Worm (Caenorhabditis elegans) whole organism, mixed stage, embryonic: ENCODE results near the gene T21C9.6.
A peak's percentile ranks its signal among the peaks of the same experiment; 100 is the strongest.

Experiments
- M03D4.4 ChIP-seq: sonication (generic microtip); optimal IDR thresholded peaks from 2 replicates; lab custom pipeline; 2017; ENCODE audit warnings: mild to moderate bottlenecking, missing genetic modification characterization, missing compliant biosample characterization
- bed-3 ChIP-seq: fragments of 200-800 bp; sonication (Bioruptor generic); optimal IDR thresholded peaks from 3 replicates; lab custom pipeline; 2018; ENCODE audit warnings: mild to moderate bottlenecking, missing genetic modification characterization, moderate library complexity, missing compliant biosample characterization
- ceh-43 ChIP-seq: fragments of 200-800 bp; sonication (Bioruptor generic); optimal IDR thresholded peaks from 2 replicates; lab custom pipeline; 2018; ENCODE audit warnings: mild to moderate bottlenecking, missing genetic modification characterization, moderate library complexity, missing compliant biosample characterization
- ceh-83 ChIP-seq: fragments of 200-800 bp; sonication (Bioruptor generic); optimal IDR thresholded peaks from 2 replicates; lab custom pipeline; 2018; ENCODE audit warnings: mild to moderate bottlenecking, missing genetic modification characterization, missing compliant biosample characterization
- ces-1 ChIP-seq: fragments of 150-350 bp; optimal IDR thresholded peaks from 2 replicates; lab custom pipeline; 2014; ENCODE audit warnings: missing biosample characterization, missing genetic modification reagents, missing genetic modification characterization
- cnd-1 ChIP-seq: fragments of 200-800 bp; sonication (Bioruptor generic); optimal IDR thresholded peaks from 2 replicates; lab custom pipeline; 2018; ENCODE audit warnings: mild to moderate bottlenecking, missing genetic modification characterization, missing compliant biosample characterization
- drap-1 ChIP-seq: fragments of 200-800 bp; sonication (Bioruptor generic); optimal IDR thresholded peaks from 3 replicates; lab custom pipeline; 2018; ENCODE audit warnings: mild to moderate bottlenecking, missing genetic modification characterization, missing compliant biosample characterization
- elt-1 ChIP-seq: sonication (generic microtip); optimal IDR thresholded peaks from 2 replicates; lab custom pipeline; 2017; ENCODE audit warnings: missing genetic modification characterization, mild to moderate bottlenecking, missing compliant biosample characterization, antibody characterized with exemption, moderate library complexity, borderline replicate concordance; ENCODE audit not compliant: insufficient read depth
- elt-3 ChIP-seq: fragments of 150-350 bp; optimal IDR thresholded peaks from 2 replicates; lab custom pipeline; 2014; ENCODE audit warnings: missing biosample characterization, missing genetic modification characterization
- flh-1 ChIP-seq: fragments of 200-800 bp; sonication (Bioruptor generic); optimal IDR thresholded peaks from 2 replicates; lab custom pipeline; 2018; ENCODE audit warnings: mild to moderate bottlenecking, missing genetic modification characterization, moderate library complexity, missing compliant biosample characterization
- ham-2 ChIP-seq: fragments of 200-800 bp; sonication (Bioruptor generic); optimal IDR thresholded peaks from 2 replicates; lab custom pipeline; 2018; ENCODE audit warnings: mild to moderate bottlenecking, missing genetic modification characterization, missing compliant biosample characterization
- hlh-1 ChIP-seq: fragments of 150-350 bp; optimal IDR thresholded peaks from 2 replicates; lab custom pipeline; 2014; ENCODE audit warnings: missing biosample characterization, missing genetic modification reagents, missing genetic modification characterization
- lin-13 ChIP-seq: fragments of 150-350 bp; optimal IDR thresholded peaks from 2 replicates; lab custom pipeline; 2014; ENCODE audit warnings: missing biosample characterization, missing genetic modification characterization
- lin-32 ChIP-seq: fragments of 200-800 bp; sonication (Bioruptor generic); optimal IDR thresholded peaks from 2 replicates; lab custom pipeline; 2018; ENCODE audit warnings: mild to moderate bottlenecking, missing genetic modification characterization, missing compliant biosample characterization
- lsy-2 ChIP-seq: fragments of 150-350 bp; optimal IDR thresholded peaks from 2 replicates; lab custom pipeline; 2014; ENCODE audit warnings: missing biosample characterization, missing genetic modification characterization
- mep-1 ChIP-seq: fragments of 150-350 bp; optimal IDR thresholded peaks from 2 replicates; lab custom pipeline; 2017; ENCODE audit warnings: missing biosample characterization, missing genetic modification reagents, missing genetic modification characterization, inconsistent platforms
- mls-2 ChIP-seq: sonication (generic microtip); optimal IDR thresholded peaks from 2 replicates; lab custom pipeline; 2016; ENCODE audit warnings: mild to moderate bottlenecking, missing genetic modification characterization, moderate library complexity, missing compliant biosample characterization
- nhr-12 ChIP-seq: fragments of 150-350 bp; optimal IDR thresholded peaks from 2 replicates; lab custom pipeline; 2014; ENCODE audit warnings: missing biosample characterization, missing genetic modification characterization
- nhr-2 ChIP-seq: fragments of 150-350 bp; optimal IDR thresholded peaks from 2 replicates; lab custom pipeline; 2014; ENCODE audit warnings: missing biosample characterization, missing genetic modification characterization
- nhr-237 ChIP-seq: fragments of 150-350 bp; optimal IDR thresholded peaks from 2 replicates; lab custom pipeline; 2014; ENCODE audit warnings: missing biosample characterization, missing genetic modification characterization
- nhr-28 ChIP-seq: fragments of 150-350 bp; optimal IDR thresholded peaks from 2 replicates; lab custom pipeline; 2014; ENCODE audit warnings: missing biosample characterization, missing genetic modification characterization
- nhr-76 ChIP-seq: sonication (generic microtip); optimal IDR thresholded peaks from 2 replicates; lab custom pipeline; 2017; ENCODE audit warnings: missing biosample characterization, missing genetic modification characterization
- pha-4 ChIP-seq: fragments of 150-350 bp; optimal IDR thresholded peaks from 2 replicates; lab custom pipeline; 2018; ENCODE audit warnings: missing biosample characterization, missing genetic modification reagents, missing genetic modification characterization
- sem-2 ChIP-seq: fragments of 200-800 bp; sonication (Bioruptor generic); optimal IDR thresholded peaks from 2 replicates; lab custom pipeline; 2018; ENCODE audit warnings: mild to moderate bottlenecking, missing genetic modification characterization, missing compliant biosample characterization
- snpc-4 ChIP-seq: fragments of 150-350 bp; optimal IDR thresholded peaks from 2 replicates; lab custom pipeline; 2014; ENCODE audit warnings: missing biosample characterization, missing genetic modification characterization
- sptf-1 ChIP-seq: sonication (generic microtip); optimal IDR thresholded peaks from 2 replicates; lab custom pipeline; 2017; ENCODE audit warnings: mild to moderate bottlenecking, missing genetic modification characterization, moderate library complexity, missing compliant biosample characterization
- tbx-8 ChIP-seq: fragments of 200-800 bp; sonication (Bioruptor generic); optimal IDR thresholded peaks from 2 replicates; lab custom pipeline; 2018; ENCODE audit warnings: mild to moderate bottlenecking, missing genetic modification characterization, moderate library complexity, missing compliant biosample characterization
- unc-120 ChIP-seq: sonication (generic microtip); optimal IDR thresholded peaks from 2 replicates; lab custom pipeline; 2017; ENCODE audit warnings: missing genetic modification characterization, missing compliant biosample characterization; ENCODE audit not compliant: poor library complexity, severe bottlenecking
- unc-39 ChIP-seq: fragments of 150-350 bp; optimal IDR thresholded peaks from 2 replicates; lab custom pipeline; 2014; ENCODE audit warnings: missing biosample characterization, missing genetic modification characterization
- zip-8 ChIP-seq: fragments of 150-350 bp; optimal IDR thresholded peaks from 2 replicates; lab custom pipeline; 2014; ENCODE audit warnings: missing biosample characterization, missing genetic modification characterization
- ztf-11 ChIP-seq: fragments of 150-350 bp; optimal IDR thresholded peaks from 2 replicates; lab custom pipeline; 2014; ENCODE audit warnings: missing biosample characterization, missing genetic modification characterization

Gene T21C9.6

ce11 chrV:10572614-10573013 lies 9.1 kb upstream of the T21C9.6 start, which contains the start of gene del-6:
TSS of gene del-6 (plus strand) at chrV:10572914.
- TF ChIP-seq zip-8 (no peak), sptf-1 (tag; lab: Kevin White, UChicago) (no peak), lsy-2 (no peak), elt-3 (tag; lab: Kevin White, UChicago) (no peak), hlh-1 (tag; lab: Kevin White, UChicago) (no peak), ceh-83 (no peak), ham-2 (GFP tag; lab: Kevin White, UChicago) (no peak), tbx-8 (GFP tag; lab: Kevin White, UChicago) (no peak), mls-2 (tag; lab: Kevin White, UChicago) (no peak), nhr-237 (tag; lab: Kevin White, UChicago) (no peak), nhr-28 (no peak), elt-1 (tag; lab: Kevin White, UChicago) (no peak), nhr-2 (tag; lab: Kevin White, UChicago) (no peak), bed-3 (GFP tag; lab: Kevin White, UChicago) (no peak), lin-32 (GFP tag; lab: Kevin White, UChicago) (no peak)

ce11 chrV:10574197-10574596 lies 7.5 kb upstream of the T21C9.6 start:
- TF ChIP-seq drap-1 (no peak), flh-1 (no peak), nhr-76 (tag; lab: Kevin White, UChicago) (no peak), unc-39 (tag; lab: Kevin White, UChicago) (no peak), lsy-2 (no peak), mls-2 (tag; lab: Kevin White, UChicago) (no peak), tbx-8 (GFP tag; lab: Kevin White, UChicago) (no peak), bed-3 (GFP tag; lab: Kevin White, UChicago) (no peak), ham-2 (GFP tag; lab: Kevin White, UChicago) (no peak), sptf-1 (tag; lab: Kevin White, UChicago) (no peak), snpc-4 (tag; lab: Kevin White, UChicago) (no peak)

- TF ChIP-seq elt-3 (tag; lab: Kevin White, UChicago): no peak
- TF ChIP-seq ces-1 (GFP tag; lab: Kevin White, UChicago): no peak
- no peak for TF ChIP-seq tbx-8 (GFP tag; lab: Kevin White, UChicago)
- TF ChIP-seq flh-1: no peak
- no peak for TF ChIP-seq unc-120 (tag; lab: Kevin White, UChicago)
- TF ChIP-seq snpc-4 (tag; lab: Kevin White, UChicago): no peak
- no peak for TF ChIP-seq ceh-83
- TF ChIP-seq M03D4.4: no peak
- no peak for TF ChIP-seq cnd-1
- no peak for TF ChIP-seq unc-39 (tag; lab: Kevin White, UChicago)
- no peak for TF ChIP-seq mep-1 (tag; lab: Kevin White, UChicago)
- no peak for TF ChIP-seq lin-32 (GFP tag; lab: Kevin White, UChicago)
Measured at ce11 chrV:10576319-10576718, 5.4 kb upstream of the T21C9.6 start, which contains the start of gene vps-54. TSS of gene vps-54 (minus strand) at chrV:10576419.

ce11 chrV:10578226-10578625 lies 3.5 kb upstream of the T21C9.6 start, which contains the start of gene mics-1:
TSS of gene mics-1 (minus strand) at chrV:10578326.
- TF ChIP-seq mls-2 (tag; lab: Kevin White, UChicago) (no peak), lin-32 (GFP tag; lab: Kevin White, UChicago) (no peak), nhr-12 (tag; lab: Kevin White, UChicago) (no peak), nhr-76 (tag; lab: Kevin White, UChicago) (no peak), mep-1 (tag; lab: Kevin White, UChicago) (no peak), lsy-2 (no peak), ceh-83 (no peak), tbx-8 (GFP tag; lab: Kevin White, UChicago) (no peak), ceh-43 (GFP tag; lab: Kevin White, UChicago) (no peak), drap-1 (no peak), snpc-4 (tag; lab: Kevin White, UChicago) (no peak), unc-120 (tag; lab: Kevin White, UChicago) (no peak), ztf-11 (tag; lab: Kevin White, UChicago) (no peak)
- TF ChIP-seq, all 35 proteins: peak for 0

- TF ChIP-seq lin-13 (peak; percentile 46), mep-1 (tag; lab: Kevin White, UChicago) (peak; percentile 73), cnd-1 (peak; percentile 23), pha-4 (tag; lab: Kevin White, UChicago) (peak; percentile 79), unc-120 (tag; lab: Kevin White, UChicago) (no peak), lsy-2 (peak; percentile 66), sem-2 (GFP tag; lab: Kevin White, UChicago) (no peak), ces-1 (GFP tag; lab: Kevin White, UChicago) (peak; percentile 22)
- TF ChIP-seq, all 35 proteins: peak for 6
Measured at ce11 chrV:10578938-10579337, 2.7 kb upstream of the T21C9.6 start, which contains the start of the genes erh-1 and lpd-9. TSS of gene erh-1 (minus strand) at chrV:10579141. TSS of gene lpd-9 (plus strand) at chrV:10579305.
